Fruit fly (Drosophila melanogaster) whole organism, embryonic: ENCODE measurements around the gene Rsph3.
A peak's percentile ranks its signal among the peaks of the same experiment; 100 is the strongest.

Source experiments
- Abd-B ChIP-seq: fragments of 200-800 bp; sonication (Bioruptor generic); optimal IDR thresholded peaks from 2 replicates; lab custom pipeline; 2018; ENCODE audit warnings: missing biosample characterization, mild to moderate bottlenecking, missing genetic modification characterization, moderate library complexity
- Atf-2 ChIP-seq: fragments of 200-800 bp; sonication (Bioruptor generic); optimal IDR thresholded peaks from 2 replicates; lab custom pipeline; 2016; ENCODE audit warnings: missing biosample characterization, missing genetic modification characterization
- Atf6 ChIP-seq: fragments of 200-800 bp; sonication (Bioruptor generic); IDR thresholded peaks from 2 replicates; pipeline ENCODE4 v1.3.6; 2022; ENCODE audit warnings: missing biosample characterization, missing genetic modification characterization
- CG10979 ChIP-seq: fragments of 200-800 bp; sonication (Bioruptor generic); optimal IDR thresholded peaks from 2 replicates; lab custom pipeline; 2018; ENCODE audit warnings: missing biosample characterization, mild to moderate bottlenecking, missing genetic modification characterization, moderate library complexity
- CG11398 ChIP-seq: fragments of 200-800 bp; sonication (Bioruptor generic); optimal IDR thresholded peaks from 2 replicates; lab custom pipeline; 2016; ENCODE audit warnings: missing biosample characterization, missing genetic modification characterization
- CG11560 ChIP-seq: fragments of 200-800 bp; sonication (Bioruptor generic); IDR thresholded peaks from 3 replicates; pipeline ENCODE4 v1.3.6; 2022; ENCODE audit warnings: missing biosample characterization, missing genetic modification characterization
- CG11723 ChIP-seq: fragments of 200-800 bp; sonication (Bioruptor generic); optimal IDR thresholded peaks from 2 replicates; lab custom pipeline; 2017; ENCODE audit warnings: missing biosample characterization, mild to moderate bottlenecking, missing genetic modification characterization
- CG17385 ChIP-seq: fragments of 200-800 bp; sonication (Bioruptor generic); optimal IDR thresholded peaks from 3 replicates; lab custom pipeline; 2018; ENCODE audit warnings: missing biosample characterization, mild to moderate bottlenecking, missing genetic modification characterization
- CG17612 ChIP-seq: fragments of 200-800 bp; sonication (Bioruptor generic); IDR thresholded peaks from 2 replicates; pipeline ENCODE4 v1.3.6; 2022; ENCODE audit warnings: missing biosample characterization, missing genetic modification characterization
- CG4282 ChIP-seq: fragments of 200-800 bp; sonication (Bioruptor generic); optimal IDR thresholded peaks from 2 replicates; lab custom pipeline; 2016; ENCODE audit warnings: missing biosample characterization, missing genetic modification characterization
- CG5953 ChIP-seq: fragments of 200-800 bp; sonication (Bioruptor generic); IDR thresholded peaks from 2 replicates; pipeline ENCODE4 v1.3.6; 2022; ENCODE audit warnings: missing biosample characterization, missing genetic modification characterization
- CG6272 ChIP-seq: fragments of 200-800 bp; sonication (Bioruptor generic); IDR thresholded peaks from 2 replicates; pipeline ENCODE4 v1.3.6; 2022; ENCODE audit warnings: missing biosample characterization, missing genetic modification characterization
- CG6689 ChIP-seq: fragments of 200-800 bp; sonication (Bioruptor generic); IDR thresholded peaks from 2 replicates; pipeline ENCODE4 v1.3.6; 2022; ENCODE audit warnings: missing biosample characterization, missing genetic modification characterization
- CG8944 ChIP-seq: fragments of 200-800 bp; sonication (Bioruptor generic); optimal IDR thresholded peaks from 3 replicates; lab custom pipeline; 2016; ENCODE audit warnings: missing biosample characterization, missing genetic modification characterization
- Chrac-16 ChIP-seq: fragments of 200-800 bp; sonication (Bioruptor generic); optimal IDR thresholded peaks from 3 replicates; lab custom pipeline; 2016; ENCODE audit warnings: missing biosample characterization, missing genetic modification characterization
- Gsc ChIP-seq: fragments of 200-800 bp; sonication (Bioruptor generic); IDR thresholded peaks from 2 replicates; pipeline ENCODE4 v1.3.6; 2022; ENCODE audit warnings: missing biosample characterization, missing genetic modification characterization
- Gug ChIP-seq: fragments of 200-800 bp; sonication (Bioruptor generic); IDR thresholded peaks from 4 replicates; pipeline ENCODE4 v1.3.6; 2022; ENCODE audit warnings: missing biosample characterization, missing genetic modification characterization
- Hmx ChIP-seq: fragments of 200-800 bp; sonication (Bioruptor generic); optimal IDR thresholded peaks from 2 replicates; lab custom pipeline; 2016; ENCODE audit warnings: missing biosample characterization, missing genetic modification characterization
- Kr ChIP-seq: fragments of 200-800 bp; sonication (Bioruptor generic); optimal IDR thresholded peaks from 2 replicates; lab custom pipeline; 2017; ENCODE audit warnings: missing biosample characterization, mild to moderate bottlenecking, missing genetic modification characterization
- MBD-R2 ChIP-seq: fragments of 200-800 bp; sonication (Bioruptor generic); IDR thresholded peaks from 2 replicates; pipeline ENCODE4 v1.3.6; 2022; ENCODE audit warnings: missing biosample characterization, missing genetic modification characterization
- Meics ChIP-seq: fragments of 200-800 bp; sonication (Bioruptor generic); optimal IDR thresholded peaks from 2 replicates; lab custom pipeline; 2017; ENCODE audit warnings: missing biosample characterization, mild to moderate bottlenecking, missing genetic modification characterization
- Mrtf ChIP-seq: fragments of 200-800 bp; sonication (Bioruptor generic); IDR thresholded peaks from 3 replicates; pipeline ENCODE4 v1.3.6; 2022; ENCODE audit warnings: missing biosample characterization, missing genetic modification characterization
- Myb ChIP-seq: fragments of 200-800 bp; sonication (Bioruptor generic); optimal IDR thresholded peaks from 2 replicates; lab custom pipeline; 2016; ENCODE audit warnings: missing biosample characterization, missing genetic modification characterization
- Nf-YB ChIP-seq: fragments of 200-800 bp; sonication (Bioruptor generic); optimal IDR thresholded peaks from 3 replicates; lab custom pipeline; 2019; ENCODE audit warnings: missing biosample characterization, mild to moderate bottlenecking, missing genetic modification characterization, moderate library complexity
- Oli ChIP-seq: fragments of 200-800 bp; sonication (Bioruptor generic); optimal IDR thresholded peaks from 2 replicates; lab custom pipeline; 2018; ENCODE audit warnings: missing biosample characterization, mild to moderate bottlenecking, missing genetic modification characterization, moderate library complexity
- Ptx1 ChIP-seq: fragments of 200-800 bp; sonication (Bioruptor generic); IDR thresholded peaks from 2 replicates; pipeline ENCODE4 v1.3.6; 2022; ENCODE audit warnings: missing biosample characterization, missing genetic modification characterization
- Taf1 ChIP-seq: fragments of 200-800 bp; sonication (Bioruptor generic); IDR thresholded peaks from 2 replicates; pipeline ENCODE4 v1.3.6; 2022; ENCODE audit warnings: missing biosample characterization, missing genetic modification characterization
- ara ChIP-seq: fragments of 200-800 bp; sonication (Bioruptor generic); IDR thresholded peaks from 2 replicates; pipeline ENCODE4 v1.3.6; 2022; ENCODE audit warnings: missing biosample characterization, missing genetic modification characterization
- ato ChIP-seq: fragments of 200-800 bp; sonication (Bioruptor generic); IDR thresholded peaks from 2 replicates; pipeline ENCODE4 v1.3.6; 2022; ENCODE audit warnings: missing biosample characterization, missing genetic modification characterization; ENCODE audit not compliant: partially characterized antibody
- bcd ChIP-seq: fragments of 200-800 bp; sonication (Bioruptor generic); optimal IDR thresholded peaks from 2 replicates; lab custom pipeline; 2017; ENCODE audit warnings: missing biosample characterization, mild to moderate bottlenecking, missing genetic modification characterization
- cato ChIP-seq: fragments of 200-800 bp; sonication (Bioruptor generic); optimal IDR thresholded peaks from 2 replicates; lab custom pipeline; 2016; ENCODE audit warnings: missing biosample characterization, missing genetic modification characterization, borderline replicate concordance
- eve ChIP-seq, 2 experiments: fragments of >200 bp; optimal IDR thresholded peaks; 2 replicates each; lab custom pipeline; 2017; ENCODE audit warnings: missing biosample characterization in 2 of 2, missing genetic modification characterization in 2 of 2
- fd3F ChIP-seq: fragments of 200-800 bp; sonication (Bioruptor generic); optimal IDR thresholded peaks from 2 replicates; lab custom pipeline; 2018; ENCODE audit warnings: missing biosample characterization, mild to moderate bottlenecking, missing genetic modification characterization, moderate library complexity
- gcm ChIP-seq: fragments of 200-800 bp; sonication (Bioruptor generic); optimal IDR thresholded peaks from 2 replicates; lab custom pipeline; 2019; ENCODE audit warnings: missing biosample characterization, mild to moderate bottlenecking, missing genetic modification characterization, moderate library complexity
- gcm2 ChIP-seq: fragments of 200-800 bp; sonication (Bioruptor generic); optimal IDR thresholded peaks from 2 replicates; lab custom pipeline; 2016; ENCODE audit warnings: missing biosample characterization, missing genetic modification characterization
- gem ChIP-seq: fragments of 200-800 bp; sonication (Bioruptor generic); optimal IDR thresholded peaks from 2 replicates; lab custom pipeline; 2019; ENCODE audit warnings: missing biosample characterization, mild to moderate bottlenecking, missing genetic modification characterization, moderate library complexity
- ind ChIP-seq: fragments of 200-800 bp; sonication (Bioruptor generic); optimal IDR thresholded peaks from 3 replicates; lab custom pipeline; 2016; ENCODE audit warnings: missing biosample characterization, missing genetic modification characterization
- insv ChIP-seq, 2 experiments: fragments of 200-800 bp; sonication (Bioruptor generic); optimal IDR thresholded peaks; 3 replicates each; lab custom pipeline; 2016 to 2018; ENCODE audit warnings: missing biosample characterization in 2 of 2, missing genetic modification characterization in 2 of 2
- lola ChIP-seq, 3 experiments: fragments of >200 bp in 2 of 3; fragments of 200-800 bp in 1 of 3; sonication (Bioruptor generic) in 1 of 3; optimal IDR thresholded peaks; 2 replicates each; lab custom pipeline; 2017 to 2019; ENCODE audit warnings: missing biosample characterization in 3 of 3, missing genetic modification characterization in 3 of 3, mild to moderate bottlenecking in 1 of 3, moderate library complexity in 1 of 3
- mirr ChIP-seq: fragments of 200-800 bp; sonication (Bioruptor generic); optimal IDR thresholded peaks from 3 replicates; lab custom pipeline; 2018; ENCODE audit warnings: missing biosample characterization, mild to moderate bottlenecking, missing genetic modification characterization
- nerfin-2 ChIP-seq: fragments of 200-800 bp; sonication (Bioruptor generic); IDR thresholded peaks from 2 replicates; pipeline ENCODE4 v1.3.6; 2022; ENCODE audit warnings: missing biosample characterization, missing genetic modification characterization; ENCODE audit not compliant: partially characterized antibody
- prd ChIP-seq, 3 experiments: fragments of >200 bp in 2 of 3; fragments of 200-800 bp in 1 of 3; sonication (Bioruptor generic) in 1 of 3; optimal IDR thresholded peaks in 2 of 3; IDR thresholded peaks in 1 of 3; 2 replicates in 2 of 3; 3 replicates in 1 of 3; pipeline versions ENCODE4 v1.3.6 to Lab custom; 2017 to 2022; ENCODE audit warnings: missing biosample characterization in 1 of 3, missing genetic modification characterization in 1 of 3
- psq ChIP-seq: fragments of 200-800 bp; sonication (Bioruptor generic); optimal IDR thresholded peaks from 2 replicates; lab custom pipeline; 2017; ENCODE audit warnings: missing biosample characterization, missing genetic modification characterization
- scrt ChIP-seq: fragments of 200-800 bp; sonication (Bioruptor generic); optimal IDR thresholded peaks from 2 replicates; lab custom pipeline; 2018; ENCODE audit warnings: missing biosample characterization, mild to moderate bottlenecking, missing genetic modification characterization, moderate library complexity
- sima ChIP-seq: fragments of 200-800 bp; sonication (Bioruptor generic); optimal IDR thresholded peaks from 2 replicates; lab custom pipeline; 2016; ENCODE audit warnings: missing biosample characterization, missing genetic modification characterization
- unc-4 ChIP-seq: fragments of 200-800 bp; sonication (Bioruptor generic); IDR thresholded peaks from 2 replicates; pipeline ENCODE4 v1.3.6; 2022; ENCODE audit warnings: missing biosample characterization, missing genetic modification characterization; ENCODE audit not compliant: partially characterized antibody
- zen ChIP-seq: fragments of 200-800 bp; sonication (Bioruptor generic); optimal IDR thresholded peaks from 3 replicates; lab custom pipeline; 2018; ENCODE audit warnings: missing biosample characterization, mild to moderate bottlenecking, missing genetic modification characterization, moderate library complexity
- zen2 ChIP-seq: fragments of 200-800 bp; sonication (Bioruptor generic); IDR thresholded peaks from 3 replicates; pipeline ENCODE4 v1.3.6; 2022; ENCODE audit warnings: missing biosample characterization, missing genetic modification characterization; ENCODE audit not compliant: partially characterized antibody

Rsph3 gene

DNA sequence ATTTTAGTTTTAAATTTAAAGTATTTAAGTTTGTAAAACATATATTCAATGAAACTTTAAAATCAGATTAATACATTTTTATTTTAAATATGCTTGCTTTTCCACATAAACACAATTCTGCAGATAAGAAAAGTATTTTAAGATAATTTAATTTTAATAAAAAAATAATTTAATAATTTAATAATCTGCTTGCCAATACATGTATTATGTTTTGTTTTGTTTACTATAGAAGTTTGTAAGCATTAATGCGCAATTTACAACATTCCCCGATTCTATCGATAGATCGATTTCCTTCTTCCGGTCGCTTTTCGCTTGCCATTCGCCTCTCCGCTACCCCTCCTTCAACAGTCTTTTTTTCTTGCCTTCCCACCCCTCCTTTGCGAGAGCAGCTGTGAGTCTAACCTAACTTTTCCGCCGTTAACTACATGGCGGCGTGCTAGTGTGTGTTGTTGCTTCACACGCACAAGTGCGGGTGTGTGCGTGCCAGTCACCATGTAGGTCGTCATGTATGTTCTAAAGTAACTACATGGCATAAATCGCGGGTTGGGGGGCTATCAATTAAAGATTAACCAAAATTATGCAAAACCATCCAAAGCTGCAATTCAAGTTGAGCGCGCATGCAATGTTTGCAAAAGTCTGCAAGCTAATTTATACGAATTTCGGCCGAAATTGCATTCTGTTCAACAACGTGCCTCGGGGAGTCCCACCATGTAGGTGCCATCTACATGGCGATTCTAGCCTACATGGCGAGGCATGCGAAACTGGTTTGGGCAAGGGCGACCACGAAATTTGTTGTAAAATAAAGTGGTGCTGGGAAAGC, 19.5 kb downstream of the Rsph3 start (continued):
- TF ChIP-seq prd (optimal IDR thresholded peaks at IDR 0.05; lab: Kevin White, UChicago) = no peak
- TF ChIP-seq prd (GFP tag; IDR thresholded peaks at IDR 0.05; lab: Robert Waterston, UW) = no peak
- peak; percentile 25; the same call in 2 of the 3 replicates for TF ChIP-seq zen2 (GFP tag; lab: Robert Waterston, UW)
- no peak for TF ChIP-seq Mrtf (GFP tag; lab: Robert Waterston, UW)
- peak; percentile 99 for TF ChIP-seq psq (GFP tag; lab: Kevin White, UChicago)
- no peak for TF ChIP-seq CG10979 (tag; lab: Kevin White, UChicago)
- TF ChIP-seq gem (tag; lab: Kevin White, UChicago) = peak; percentile 56
- TF ChIP-seq Abd-B = peak; percentile 26
- TF ChIP-seq lola (GFP tag; optimal IDR thresholded peaks at IDR 0.05; lab: Kevin White, UChicago) = peak in 1 of 3 experiments; percentile 46
- TF ChIP-seq Gug (GFP tag; lab: Robert Waterston, UW) = no peak; the same call in 3 of the 4 replicates
- no peak for TF ChIP-seq cato (GFP tag; lab: Kevin White, UChicago)
- no peak for TF ChIP-seq CG11560 (tag; lab: Robert Waterston, UW)
- no peak for TF ChIP-seq sima (GFP tag; lab: Kevin White, UChicago)
- TF ChIP-seq Meics = peak; percentile 56
- TF ChIP-seq CG5953 = no peak
- no peak for TF ChIP-seq CG11398 (GFP tag; lab: Kevin White, UChicago)
- no peak for TF ChIP-seq Oli (tag; lab: Kevin White, UChicago)
- peak in 1 of 2 experiments; percentile 18 for TF ChIP-seq insv (GFP tag; optimal IDR thresholded peaks at IDR 0.05; lab: Kevin White, UChicago)
- TF ChIP-seq Hmx (GFP tag; lab: Kevin White, UChicago) = no peak
- TF ChIP-seq Gsc (GFP tag; lab: Robert Waterston, UW) = no peak
- TF ChIP-seq fd3F (GFP tag; lab: Kevin White, UChicago) = no peak
- TF ChIP-seq zen = no peak
- TF ChIP-seq eve (GFP tag; optimal IDR thresholded peaks at IDR 0.05; lab: Kevin White, UChicago) = no peak
- TF ChIP-seq ara (GFP tag; lab: Robert Waterston, UW) = no peak
- TF ChIP-seq Atf-2 (GFP tag; lab: Kevin White, UChicago) = no peak
- no peak for TF ChIP-seq Myb (GFP tag; lab: Kevin White, UChicago)
- TF ChIP-seq Taf1 = no peak
- TF ChIP-seq ato = peak; percentile 39; the same call in 1 of the 2 replicates
- TF ChIP-seq nerfin-2 = 0 out of 2 replicates have a peak, but pooled peaks have one; percentile 42
- no peak for TF ChIP-seq CG17612
- no peak for TF ChIP-seq CG4282 (GFP tag; lab: Kevin White, UChicago)
- TF ChIP-seq bcd = peak; percentile 22
- peak; percentile 56; the same call in 1 of the 2 replicates for TF ChIP-seq MBD-R2
- no peak for TF ChIP-seq CG6272 (GFP tag; lab: Robert Waterston, UW)
- no peak for TF ChIP-seq Ptx1 (GFP tag; lab: Robert Waterston, UW)
- no peak for TF ChIP-seq gcm (GFP tag; lab: Kevin White, UChicago)
- TF ChIP-seq mirr (GFP tag; lab: Kevin White, UChicago) = peak; percentile 72
- no peak for TF ChIP-seq gcm2 (GFP tag; lab: Kevin White, UChicago)
- peak; percentile 25 for TF ChIP-seq scrt (GFP tag; lab: Kevin White, UChicago)
- no peak for TF ChIP-seq Chrac-16 (GFP tag; lab: Kevin White, UChicago)
- TF ChIP-seq CG11723 (GFP tag; lab: Kevin White, UChicago) = no peak
- TF ChIP-seq CG6689 (GFP tag; lab: Robert Waterston, UW) = no peak
- TF ChIP-seq CG17385 (GFP tag; lab: Kevin White, UChicago) = peak; percentile 50
- TF ChIP-seq ind (GFP tag; lab: Kevin White, UChicago) = peak; percentile 30
- TF ChIP-seq Nf-YB = no peak
- TF ChIP-seq unc-4 (GFP tag; lab: Robert Waterston, UW) = peak; percentile 31; the same call in 1 of the 2 replicates
- TF ChIP-seq Kr (GFP tag; lab: Kevin White, UChicago) = no peak
- TF ChIP-seq CG8944 (GFP tag; lab: Kevin White, UChicago) = no peak
- TF ChIP-seq Atf6 (GFP tag; lab: Robert Waterston, UW) = peak; percentile 11; the same call in 1 of the 2 replicates
